Fruit fly (Drosophila melanogaster): Measurements from ENCODE around the gene Vha68-2.

Vha68-2 gene

dm6 chr2L:12974045-12974539 is at the start of gene Vha68-2:
Gene Vha68-2, plus strand, starts transcription at chr2L:12974322.
- no peak for TF ChIP-seq psq (GFP tag; optimal IDR thresholded peaks at IDR 0.05)
- no peak for TF ChIP-seq OdsH (GFP tag; optimal IDR thresholded peaks at IDR 0.05)
- TF ChIP-seq dl (GFP tag; optimal IDR thresholded peaks at IDR 0.05; ENCODE audit: insufficient read depth in 1 of 2, partially characterized antibody in 2 of 2), result no peak
- TF ChIP-seq Hr78 (GFP tag; optimal IDR thresholded peaks at IDR 0.05), result no peak
- peak; percentile 34 for TF ChIP-seq ey (GFP tag; optimal IDR thresholded peaks at IDR 0.05)
- TF ChIP-seq CG32264 (GFP tag; optimal IDR thresholded peaks at IDR 0.05), result no peak
- no peak for TF ChIP-seq HLH106 (tag; optimal IDR thresholded peaks at IDR 0.05)
- no peak for TF ChIP-seq lola (GFP tag; optimal IDR thresholded peaks at IDR 0.05)
- peak; percentile 84 for TF ChIP-seq rgr (GFP tag; optimal IDR thresholded peaks at IDR 0.05)
- TF ChIP-seq CG9705 (GFP tag; optimal IDR thresholded peaks at IDR 0.05), result peak; percentile 40
- peak; percentile 70 for TF ChIP-seq woc (GFP tag; optimal IDR thresholded peaks at IDR 0.05)
- TF ChIP-seq foxo (GFP tag; optimal IDR thresholded peaks at IDR 0.05), result peak in 1 of 2 experiments; percentile 49
- TF ChIP-seq Dfd (GFP tag; optimal IDR thresholded peaks at IDR 0.05), result no peak
- no peak for TF ChIP-seq dsf (GFP tag; optimal IDR thresholded peaks at IDR 0.05; ENCODE audit: borderline replicate concordance)
- no peak for TF ChIP-seq GATAd (GFP tag; optimal IDR thresholded peaks at IDR 0.05)
- TF ChIP-seq Myc (optimal IDR thresholded peaks at IDR 0.05), result no peak
- no peak for TF ChIP-seq Jra (GFP tag; optimal IDR thresholded peaks at IDR 0.05)
- no peak for TF ChIP-seq Hr83 (GFP tag; optimal IDR thresholded peaks at IDR 0.05; ENCODE audit: poor library complexity, severe bottlenecking)
- TF ChIP-seq Hnf4 (GFP tag; optimal IDR thresholded peaks at IDR 0.05), result peak; percentile 45
- no peak for TF ChIP-seq Mio (GFP tag; optimal IDR thresholded peaks at IDR 0.05)
- TF ChIP-seq tai (GFP tag; optimal IDR thresholded peaks at IDR 0.05), result no peak
- TF ChIP-seq Rel (GFP tag; optimal IDR thresholded peaks at IDR 0.05), result no peak
- TF ChIP-seq Rel (tag; optimal IDR thresholded peaks at IDR 0.05), result peak; percentile 69
- no peak for TF ChIP-seq sage (GFP tag; optimal IDR thresholded peaks at IDR 0.05)
- no peak for TF ChIP-seq brk (GFP tag; optimal IDR thresholded peaks at IDR 0.05)
- peak; percentile 61 for TF ChIP-seq Sp1 (GFP tag; optimal IDR thresholded peaks at IDR 0.05)
- TF ChIP-seq pan (optimal IDR thresholded peaks at IDR 0.05), result no peak
- no peak for TF ChIP-seq jim (GFP tag; optimal IDR thresholded peaks at IDR 0.05)
- TF ChIP-seq br (GFP tag; optimal IDR thresholded peaks at IDR 0.05), result peak; percentile 55
- TF ChIP-seq CrebA (GFP tag; optimal IDR thresholded peaks at IDR 0.05; ENCODE audit: borderline replicate concordance), result peak; percentile 20
- TF ChIP-seq Vsx2 (GFP tag; optimal IDR thresholded peaks at IDR 0.05; ENCODE audit: partially characterized antibody), result no peak
- TF ChIP-seq h (GFP tag; optimal IDR thresholded peaks at IDR 0.05), result peak; percentile 5
- TF ChIP-seq sv (GFP tag; optimal IDR thresholded peaks at IDR 0.05), result no peak
- no peak for TF ChIP-seq N (GFP tag; optimal IDR thresholded peaks at IDR 0.05)
- peak; percentile 48 for TF ChIP-seq fru (GFP tag; optimal IDR thresholded peaks at IDR 0.05)
- TF ChIP-seq Dif (GFP tag; optimal IDR thresholded peaks at IDR 0.05; ENCODE audit: partially characterized antibody), result no peak
- no peak for TF ChIP-seq dmrt93B (GFP tag; optimal IDR thresholded peaks at IDR 0.05)
- TF ChIP-seq Abd-B (GFP tag; optimal IDR thresholded peaks at IDR 0.05), result no peak
- TF ChIP-seq usp (GFP tag; optimal IDR thresholded peaks at IDR 0.05), result no peak

- TF ChIP-seq CG9705 (GFP tag; optimal IDR thresholded peaks at IDR 0.05), result no peak
- no peak for TF ChIP-seq N (GFP tag; optimal IDR thresholded peaks at IDR 0.05)
Observed at dm6 chr2L:12925311-12925710, 48.8 kb upstream of the Vha68-2 start, which contains the start of gene ACXE. Gene ACXE, plus strand, starts transcription at chr2L:12925611.

- TF ChIP-seq woc (GFP tag; optimal IDR thresholded peaks at IDR 0.05) (no peak), Hr83 (GFP tag; optimal IDR thresholded peaks at IDR 0.05; ENCODE audit: poor library complexity, severe bottlenecking) (no peak), Mio (GFP tag; optimal IDR thresholded peaks at IDR 0.05) (no peak), Vsx2 (GFP tag; optimal IDR thresholded peaks at IDR 0.05; ENCODE audit: partially characterized antibody) (no peak), OdsH (GFP tag; optimal IDR thresholded peaks at IDR 0.05) (no peak), foxo (GFP tag; optimal IDR thresholded peaks at IDR 0.05) (no peak), HLH106 (tag; optimal IDR thresholded peaks at IDR 0.05) (peak; percentile 1), usp (GFP tag; optimal IDR thresholded peaks at IDR 0.05) (no peak)
Observed at dm6 chr2L:12932996-12933395, 41.1 kb upstream of the Vha68-2 start.
